Worm (Caenorhabditis elegans) whole organism, early embryonic: ENCODE results near the gene tbx-40.

ENCODE experiments used
- F13C5.2 ChIP-seq: sonication (generic microtip); optimal IDR thresholded peaks from 2 replicates; lab custom pipeline; 2017; ENCODE audit warnings: mild to moderate bottlenecking, missing genetic modification characterization, inconsistent platforms, missing compliant biosample characterization
- ama-1 ChIP-seq: fragments of 150-350 bp; optimal IDR thresholded peaks from 2 replicates; lab custom pipeline; 2014
- ceh-13 ChIP-seq: fragments of 200-800 bp; sonication (Bioruptor generic); optimal IDR thresholded peaks from 2 replicates; lab custom pipeline; 2018; ENCODE audit warnings: mild to moderate bottlenecking, missing genetic modification characterization, missing compliant biosample characterization
- flt-1 ChIP-seq: fragments of 200-800 bp; sonication (Bioruptor generic); IDR thresholded peaks from 2 replicates; pipeline ENCODE4 v1.3.6; 2022; ENCODE audit warnings: missing genetic modification characterization, missing compliant biosample characterization
- hmbx-1 ChIP-seq: sonication (generic microtip); optimal IDR thresholded peaks from 2 replicates; lab custom pipeline; 2016; ENCODE audit warnings: mild to moderate bottlenecking, missing genetic modification characterization, missing compliant biosample characterization
- hmg-4 ChIP-seq: fragments of 200-800 bp; sonication (Bioruptor generic); optimal IDR thresholded peaks from 2 replicates; lab custom pipeline; 2018; ENCODE audit warnings: mild to moderate bottlenecking, missing genetic modification characterization, missing compliant biosample characterization
- hnd-1 ChIP-seq: sonication (generic microtip); optimal IDR thresholded peaks from 2 replicates; lab custom pipeline; 2016; ENCODE audit warnings: missing genetic modification characterization, missing compliant biosample characterization
- pes-1 ChIP-seq: fragments of 200-800 bp; sonication (Bioruptor generic); IDR thresholded peaks from 2 replicates; pipeline ENCODE4 v1.3.6; 2022; ENCODE audit warnings: missing genetic modification reagents, missing genetic modification characterization, missing compliant biosample characterization
- scrt-1 ChIP-seq: fragments of 200-800 bp; sonication (Bioruptor generic); IDR thresholded peaks from 2 replicates; pipeline ENCODE4 v1.3.6; 2022; ENCODE audit warnings: missing genetic modification characterization, missing compliant biosample characterization
- sea-1 ChIP-seq: fragments of 200-800 bp; sonication (Bioruptor generic); conservative IDR thresholded peaks from 2 replicates; pipeline ENCODE4 v1.3.6; 2022; ENCODE audit warnings: missing genetic modification characterization, missing compliant biosample characterization
- tbx-11 ChIP-seq: fragments of 200-800 bp; sonication (Bioruptor generic); IDR thresholded peaks from 2 replicates; pipeline ENCODE4 v1.3.6; 2022; ENCODE audit warnings: missing genetic modification characterization, missing compliant biosample characterization
- tbx-37 ChIP-seq: fragments of 200-800 bp; sonication (Bioruptor generic); conservative IDR thresholded peaks from 2 replicates; pipeline ENCODE4 v1.3.6; 2022; ENCODE audit warnings: missing genetic modification reagents, missing genetic modification characterization, missing compliant biosample characterization

DNA sequence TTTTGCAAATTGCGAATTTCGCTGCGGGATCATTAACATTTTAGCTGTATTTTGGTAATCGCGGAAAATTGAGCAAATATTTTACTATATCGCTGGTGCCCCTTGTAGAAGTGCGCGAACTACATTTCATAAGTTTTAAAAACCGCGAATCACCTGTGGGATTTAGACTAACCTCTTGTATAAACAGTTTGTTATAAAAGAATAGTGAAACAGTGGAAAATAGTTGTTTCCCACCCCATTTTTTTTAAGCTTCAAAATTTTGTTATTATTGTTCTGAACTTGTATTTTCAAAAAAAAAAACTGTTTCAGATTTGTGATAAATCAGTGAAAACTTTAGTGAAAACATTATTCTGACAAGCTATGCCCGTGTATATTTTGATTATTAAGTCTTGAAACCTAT, 12.5 kb downstream of the tbx-40 start:
- TF ChIP-seq scrt-1 (GFP tag; lab: Robert Waterston, UW) (no peak), hmbx-1 (tag; lab: Kevin White, UChicago) (no peak), hmg-4 (GFP tag; lab: Kevin White, UChicago) (no peak), tbx-11 (GFP tag; lab: Robert Waterston, UW) (no peak), tbx-37 (GFP tag; lab: Robert Waterston, UW) (no peak), pes-1 (no peak), sea-1 (GFP tag; lab: Robert Waterston, UW) (no peak), ama-1 (lab: Kevin White, UChicago) (no peak), flt-1 (GFP tag; lab: Robert Waterston, UW) (no peak), hnd-1 (tag; lab: Kevin White, UChicago) (no peak), ceh-13 (no peak), F13C5.2 (tag; lab: Kevin White, UChicago) (no peak)
